Worm (Caenorhabditis elegans) whole organism, L4/young adult: ENCODE data around the gene fis-1.
A peak's percentile ranks its signal among the peaks of the same experiment; 100 is the strongest.
"Not testable (repeated sequence)": the region's sequence is repeated elsewhere in the genome, so short reads cannot be mapped to it uniquely, and the experiment has no call there.

Source experiments
- W03F9.2 ChIP-seq: fragments of 150-350 bp; optimal IDR thresholded peaks from 2 replicates; lab custom pipeline; 2014; ENCODE audit warnings: missing biosample characterization, missing genetic modification characterization
- dao-5 ChIP-seq: sonication (generic microtip); optimal IDR thresholded peaks from 2 replicates; lab custom pipeline; 2016; ENCODE audit warnings: missing genotype, missing genetic modification characterization, moderate library complexity, missing compliant biosample characterization
- him-1 ChIP-seq: sonication (generic microtip); optimal IDR thresholded peaks from 2 replicates; lab custom pipeline; 2016; ENCODE audit warnings: missing genotype, missing genetic modification reagents, missing genetic modification characterization, missing compliant biosample characterization

Gene fis-1

DNA sequence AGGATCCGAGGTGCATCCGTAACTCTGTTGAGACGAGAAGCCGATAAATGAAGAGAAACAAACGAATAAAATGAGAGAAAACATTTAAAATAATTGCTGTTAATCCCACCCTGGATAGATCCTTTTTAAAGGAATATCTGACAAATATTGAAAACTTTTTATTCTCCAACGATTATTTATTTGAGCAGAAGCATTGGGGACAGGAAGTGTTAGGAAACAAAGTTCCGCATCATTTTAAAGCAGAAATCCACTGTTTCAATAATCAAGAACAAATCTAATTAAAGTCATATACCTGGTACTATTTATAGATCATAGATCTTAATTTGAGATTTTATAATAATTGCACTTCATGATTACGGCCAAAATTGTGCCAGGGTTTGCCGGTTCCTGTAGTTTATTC, 4.0 kb upstream of the fis-1 start, which contains the start of gene F41G3.20:
Gene F41G3.20 (minus strand): TSS at position 101 of the 400 bp plus-strand sequence.
- TF ChIP-seq dao-5 (tag; lab: Kevin White, UChicago) (no peak), him-1 (tag; lab: Kevin White, UChicago) (no peak)

DNA sequence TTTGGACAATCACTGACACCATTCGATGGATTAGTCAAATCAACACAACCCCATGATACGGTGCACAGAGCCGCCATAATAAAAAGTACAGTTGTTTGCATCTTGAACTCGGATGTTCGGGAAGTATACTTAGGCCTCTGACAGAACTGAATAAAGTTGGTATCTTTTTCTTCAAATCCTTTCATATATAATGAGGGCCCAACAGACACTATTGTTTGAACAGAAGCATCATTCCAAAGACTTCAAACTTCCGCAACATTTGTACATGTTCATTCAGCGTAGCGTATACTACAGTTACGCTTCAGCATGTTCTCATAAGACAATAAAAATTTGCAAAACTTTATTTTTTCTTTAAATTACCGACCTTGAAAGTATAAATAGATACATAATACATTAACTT, 2.9 kb upstream of the fis-1 start, which contains the start of gene F41G3.19:
Gene F41G3.19 (minus strand): TSS at position 101 of the 400 bp plus-strand sequence.
- no peak for TF ChIP-seq dao-5 (tag; lab: Kevin White, UChicago)
- no peak for TF ChIP-seq W03F9.2 (tag; lab: Kevin White, UChicago)
- TF ChIP-seq him-1 (tag; lab: Kevin White, UChicago) = no peak

DNA sequence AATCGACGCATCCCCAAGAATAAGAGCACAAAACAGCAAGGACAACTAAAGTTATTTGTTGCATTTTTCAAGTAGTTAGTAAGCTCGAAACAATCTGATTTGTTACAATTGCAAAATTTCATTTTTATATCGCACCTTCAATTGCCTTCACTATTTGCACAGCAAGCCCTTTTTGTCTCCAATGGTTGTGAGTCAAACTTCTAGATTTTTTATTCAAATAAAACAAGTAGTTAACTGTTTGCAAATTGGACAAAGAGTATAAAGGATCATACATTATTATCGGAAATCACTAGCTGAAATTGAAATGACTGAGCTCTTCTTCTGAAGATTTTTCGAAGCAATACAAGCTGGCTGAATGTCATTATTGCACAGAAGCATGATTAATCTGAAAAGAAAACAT, 2.1 kb upstream of the fis-1 start, which contains the start of gene F41G3.21:
Gene F41G3.21 (minus strand): TSS at position 101 of the 400 bp plus-strand sequence.
- no peak for TF ChIP-seq W03F9.2 (tag; lab: Kevin White, UChicago)
- TF ChIP-seq dao-5 (tag; lab: Kevin White, UChicago) = no peak
- no peak for TF ChIP-seq him-1 (tag; lab: Kevin White, UChicago)

DNA sequence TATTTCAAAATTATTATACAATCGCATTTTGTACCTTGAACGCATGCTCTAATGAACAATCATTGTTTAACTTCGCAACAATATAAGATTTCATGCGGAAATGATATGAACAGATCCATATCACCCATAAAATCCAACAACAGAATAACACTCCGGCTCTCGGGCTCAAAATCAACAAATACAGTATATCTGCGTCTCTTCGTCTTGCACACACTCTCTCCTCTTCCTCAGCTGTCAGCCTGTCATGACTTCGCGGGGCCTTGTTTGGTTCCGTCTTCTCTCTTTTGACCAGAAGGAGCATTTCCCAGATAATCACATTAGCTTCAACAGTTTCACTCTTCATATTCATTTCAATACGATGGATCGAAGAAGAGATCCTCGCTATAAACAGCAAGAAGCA, 1.3 kb downstream of the fis-1 start, which contains the start of gene F41G3.3:
Gene F41G3.3 (plus strand): TSS at position 301 of the 400 bp plus-strand sequence.
- TF ChIP-seq W03F9.2 (tag; lab: Kevin White, UChicago) (no peak), dao-5 (tag; lab: Kevin White, UChicago) (no peak), him-1 (tag; lab: Kevin White, UChicago) (no peak)

DNA sequence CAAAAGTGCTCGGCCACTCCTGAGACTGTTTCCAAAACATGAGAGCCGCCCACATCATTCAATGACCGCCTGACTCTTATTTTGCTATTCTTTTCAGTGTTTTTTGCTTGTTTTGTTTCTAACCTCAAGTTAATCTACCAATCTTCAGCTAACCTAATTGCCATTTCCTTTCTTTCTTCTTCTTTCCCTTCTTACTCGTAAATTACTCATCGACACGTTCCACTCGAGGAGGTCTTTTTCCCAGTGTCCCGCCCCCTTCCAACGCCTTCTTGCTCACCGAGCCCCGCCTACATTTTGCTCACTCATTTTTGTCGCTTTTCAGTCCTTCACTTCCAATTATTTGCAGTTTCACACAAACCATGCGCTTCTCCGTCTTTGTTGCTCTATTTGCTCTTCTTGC, 9.8 kb downstream of the fis-1 start, which contains the start of gene nlp-50:
Gene nlp-50 (plus strand): TSS at position 301 of the 400 bp plus-strand sequence.
- TF ChIP-seq W03F9.2 (tag; lab: Kevin White, UChicago) (no peak), dao-5 (tag; lab: Kevin White, UChicago) (no peak), him-1 (tag; lab: Kevin White, UChicago) (no peak)

DNA sequence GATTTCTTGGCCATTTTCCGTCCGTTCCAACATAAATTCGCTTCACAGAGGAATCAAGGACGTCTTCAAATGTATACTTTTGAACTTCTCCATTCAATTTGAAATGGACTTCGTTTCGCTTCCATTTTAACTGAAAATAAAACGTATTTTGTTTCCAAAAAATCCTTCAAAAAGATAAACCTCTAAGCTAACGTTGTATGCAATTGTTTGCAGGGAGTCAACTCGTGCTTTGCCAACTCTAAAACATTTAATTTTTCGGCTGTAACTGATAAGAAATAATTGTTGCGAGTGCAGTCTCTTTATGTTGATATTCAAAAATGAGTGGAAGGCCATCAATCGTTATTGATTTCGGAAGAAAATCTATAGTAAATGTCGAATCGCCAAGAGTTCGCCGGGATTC, 13.0 kb downstream of the fis-1 start, which contains the start of gene F41G3.18:
Gene F41G3.18 (plus strand): TSS at position 301 of the 400 bp plus-strand sequence.
- TF ChIP-seq him-1 (tag; lab: Kevin White, UChicago) (no peak), W03F9.2 (tag; lab: Kevin White, UChicago) (no peak), dao-5 (tag; lab: Kevin White, UChicago) (no peak)

DNA sequence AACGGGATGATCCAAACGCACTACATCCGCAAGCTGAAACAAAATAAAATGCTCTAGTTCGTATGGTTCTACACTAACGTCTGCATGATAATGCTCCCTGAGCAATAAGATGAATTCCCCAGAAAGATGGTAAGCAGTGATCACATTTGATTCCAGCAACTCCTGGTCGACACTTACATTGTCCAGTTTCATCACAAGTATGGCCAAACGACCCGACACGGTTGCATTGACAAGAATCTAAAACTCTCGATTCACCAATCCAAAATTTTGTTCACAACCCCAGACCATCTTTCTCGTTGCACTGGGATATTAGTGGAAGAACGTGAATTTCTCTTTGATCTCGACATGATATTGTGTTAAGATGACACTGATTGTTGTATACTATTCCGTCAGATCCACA, 15.1 kb downstream of the fis-1 start:
- TF ChIP-seq him-1 (tag; lab: Kevin White, UChicago) (no peak), W03F9.2 (tag; lab: Kevin White, UChicago) (no peak), dao-5 (tag; lab: Kevin White, UChicago) (no peak)

DNA sequence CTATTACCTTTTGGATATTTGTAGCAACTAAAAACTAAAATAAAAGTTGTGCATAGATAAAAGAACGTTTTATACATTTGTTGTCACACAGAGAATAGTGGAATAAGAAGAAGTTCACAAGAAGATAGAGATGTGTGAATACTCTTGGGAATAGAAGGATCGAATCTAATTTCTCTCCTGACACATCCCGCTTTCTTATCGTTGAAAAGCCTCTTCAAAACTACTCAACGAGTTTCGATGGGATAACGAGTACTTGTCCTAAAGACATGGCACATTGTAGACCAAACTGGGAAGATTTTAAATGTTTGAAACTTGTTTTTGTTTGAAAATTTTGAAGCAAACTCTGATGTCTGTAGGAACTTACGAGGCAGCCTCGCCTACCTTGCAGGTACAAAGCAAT, 17.5 kb downstream of the fis-1 start:
- TF ChIP-seq him-1 (tag; lab: Kevin White, UChicago) (no peak), dao-5 (tag; lab: Kevin White, UChicago) (no peak), W03F9.2 (tag; lab: Kevin White, UChicago) (no peak)

DNA sequence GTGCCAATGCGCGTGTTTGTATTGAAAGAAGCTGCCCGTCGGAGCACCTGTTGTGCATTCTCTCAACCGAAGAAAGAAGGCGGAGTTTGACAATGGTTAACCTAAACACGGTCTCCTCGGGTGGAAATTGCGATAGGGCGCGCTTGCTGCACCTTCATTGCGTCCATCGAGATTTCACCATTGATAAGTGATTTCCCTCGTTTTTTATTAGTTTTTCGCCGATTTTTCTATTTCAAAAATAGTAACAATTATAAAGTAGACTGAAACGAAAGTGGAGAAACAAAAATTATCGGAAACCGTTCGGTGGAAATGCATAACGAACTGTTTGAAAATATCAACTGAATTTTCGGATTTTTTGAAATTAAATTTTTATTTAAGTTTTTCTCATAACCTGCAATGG, 20.1 kb downstream of the fis-1 start, which contains the start of gene agr-1:
Gene agr-1 (minus strand): TSS at position 101 of the 400 bp plus-strand sequence.
- not testable (repeated sequence) for TF ChIP-seq W03F9.2, him-1, dao-5 (tag; lab: Kevin White, UChicago)

DNA sequence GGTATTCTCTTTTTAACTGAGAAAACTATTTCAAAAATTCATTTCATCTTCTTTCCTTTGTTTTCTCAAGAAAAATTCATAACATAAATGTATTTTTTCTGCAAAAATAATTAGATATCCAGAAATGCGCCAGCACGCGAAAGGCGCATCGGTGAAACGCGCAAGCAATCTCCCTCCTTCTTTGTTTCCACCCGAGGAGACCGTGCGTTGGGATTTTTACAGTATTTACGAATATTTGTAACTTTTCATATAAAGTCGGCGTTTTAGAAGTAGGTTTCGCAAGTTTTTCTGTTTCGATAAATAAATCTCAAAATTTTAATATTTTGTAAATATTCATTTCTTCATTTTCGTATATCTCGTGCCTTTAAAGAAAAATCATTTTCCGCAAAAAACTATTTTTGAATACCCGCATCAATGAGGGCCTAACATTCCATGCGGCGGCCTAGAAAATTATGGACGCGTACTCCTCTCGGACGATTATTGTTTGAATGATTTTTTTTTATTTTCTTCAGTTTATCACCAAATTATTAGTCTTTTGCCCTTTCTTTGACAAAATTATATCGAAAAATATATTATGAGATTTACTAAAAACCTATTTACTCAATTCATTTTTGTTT, 21.6 kb downstream of the fis-1 start, which contains the start of gene ssup-72:
Gene ssup-72 (plus strand): TSS at position 181 of the 617 bp plus-strand sequence.
- TF ChIP-seq dao-5 (tag; lab: Kevin White, UChicago) = no peak
- peak; percentile 33 for TF ChIP-seq him-1 (tag; lab: Kevin White, UChicago)
- TF ChIP-seq W03F9.2 (tag; lab: Kevin White, UChicago) = peak; percentile 75

DNA sequence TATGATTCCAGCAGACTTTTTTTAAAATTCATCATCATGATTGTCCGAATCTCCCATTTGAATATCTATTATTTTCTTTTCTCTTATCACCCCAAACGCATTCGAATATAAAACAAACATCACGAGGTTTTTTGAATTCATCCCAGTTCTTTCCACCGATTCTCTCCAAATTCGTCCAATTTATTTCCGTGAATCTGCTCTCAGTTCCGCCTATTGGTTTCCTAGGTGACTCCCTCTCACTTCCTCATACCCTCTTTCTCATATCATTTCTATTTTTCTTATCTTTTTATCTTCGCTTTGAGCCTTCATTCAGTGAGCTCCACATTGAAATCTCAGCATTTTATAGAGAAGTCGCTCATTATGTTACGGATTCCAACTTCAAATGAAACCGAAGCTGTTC, 24.1 kb downstream of the fis-1 start, which contains the start of gene T13C2.7:
Gene T13C2.7 (plus strand): TSS at position 301 of the 400 bp plus-strand sequence.
- no peak for TF ChIP-seq him-1 (tag; lab: Kevin White, UChicago)
- no peak for TF ChIP-seq dao-5 (tag; lab: Kevin White, UChicago)
- no peak for TF ChIP-seq W03F9.2 (tag; lab: Kevin White, UChicago)

DNA sequence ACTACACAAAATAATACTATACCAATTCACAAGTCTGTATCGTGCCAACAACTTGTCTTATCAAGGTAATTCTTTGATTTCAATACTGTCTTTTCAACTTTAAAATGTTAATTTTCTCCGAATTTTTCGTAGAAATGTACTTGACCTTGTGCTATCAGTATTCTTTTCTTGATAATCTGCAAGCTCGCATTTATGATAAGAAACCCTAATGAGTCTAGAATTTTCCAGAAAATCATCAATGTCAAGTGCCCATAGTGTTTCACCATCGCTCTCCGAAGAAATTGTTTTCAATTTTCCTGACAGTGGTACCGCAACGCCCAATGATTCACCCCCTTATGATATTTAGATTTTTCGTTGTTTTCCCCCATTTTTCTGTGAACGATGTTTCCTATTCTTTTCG, 26.3 kb downstream of the fis-1 start:
- TF ChIP-seq dao-5 (tag; lab: Kevin White, UChicago) (no peak), him-1 (tag; lab: Kevin White, UChicago) (no peak), W03F9.2 (tag; lab: Kevin White, UChicago) (no peak)

DNA sequence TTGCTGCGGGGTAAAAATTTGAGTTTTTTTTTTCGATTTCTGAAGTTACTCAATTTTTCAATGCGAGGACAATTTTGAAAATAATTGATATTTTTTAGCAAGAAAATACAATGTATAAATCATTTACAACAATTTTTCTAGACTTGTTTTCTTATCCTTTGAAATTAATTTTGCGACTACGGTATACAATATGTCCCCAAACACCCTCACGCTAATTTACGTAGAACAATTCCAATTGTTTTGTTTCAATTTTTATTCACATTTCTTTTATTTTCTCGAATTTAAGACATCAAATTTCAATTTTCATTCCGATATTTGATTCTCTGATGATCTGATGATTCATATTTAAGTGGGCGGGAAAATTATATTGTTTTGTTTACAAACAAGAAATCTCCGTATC, 27.0 kb downstream of the fis-1 start:
- TF ChIP-seq W03F9.2 (tag; lab: Kevin White, UChicago) (no peak), him-1 (tag; lab: Kevin White, UChicago) (no peak), dao-5 (tag; lab: Kevin White, UChicago) (no peak)
